Worm (Caenorhabditis elegans): ENCODE measurements around the gene F43B10.1.

The F43B10.1 gene

DNA sequence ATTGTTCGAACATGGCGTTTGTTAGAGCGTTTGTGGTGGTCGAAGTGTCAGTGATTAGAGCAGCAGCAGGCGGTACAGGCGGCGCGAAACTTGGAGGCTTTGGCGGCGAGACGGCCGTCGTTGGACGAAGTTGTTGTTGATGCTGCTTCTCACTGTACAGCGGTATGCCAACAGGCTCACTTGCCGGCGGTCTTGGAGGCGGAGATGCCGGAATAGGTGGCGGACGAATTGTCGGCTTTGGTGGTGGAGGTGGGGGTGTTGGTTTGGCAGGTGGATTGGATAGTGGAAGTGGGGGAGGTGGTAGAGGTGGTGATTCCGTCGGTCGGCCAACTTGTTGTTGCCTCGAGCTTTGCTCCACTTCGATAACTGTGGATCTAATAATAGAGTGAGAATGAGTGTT, 8.6 kb upstream of the F43B10.1 start:
- TF ChIP-seq nhr-90 (tag; optimal IDR thresholded peaks at IDR 0.05) (no peak), lag-1 (GFP tag; IDR thresholded peaks at IDR 0.05) (no peak), bed-1 (GFP tag; IDR thresholded peaks at IDR 0.05) (0 out of 2 replicates have a peak, but pooled peaks have one; percentile 65), nfya-2 (GFP tag; IDR thresholded peaks at IDR 0.05) (no peak), hlh-12 (tag; optimal IDR thresholded peaks at IDR 0.05) (no peak), zfh-2 (GFP tag; conservative IDR thresholded peaks at IDR 0.05) (peak; percentile 90), nhr-80 (tag; optimal IDR thresholded peaks at IDR 0.05) (peak; percentile 25), dox-1 (GFP tag; IDR thresholded peaks at IDR 0.05) (0 out of 2 replicates have a peak, but pooled peaks have one; percentile 45), egrh-3 (GFP tag; IDR thresholded peaks at IDR 0.05) (peak; percentile 56; the same call in 1 of the 2 replicates), chd-7 (tag; optimal IDR thresholded peaks at IDR 0.05) (no peak), lir-1 (GFP tag; conservative IDR thresholded peaks at IDR 0.05) (no peak), tlf-1 (GFP tag; optimal IDR thresholded peaks at IDR 0.05) (no peak), K11D2.4 (GFP tag; IDR thresholded peaks at IDR 0.05) (no peak), lin-35 (GFP tag; optimal IDR thresholded peaks at IDR 0.05) (no peak)

DNA sequence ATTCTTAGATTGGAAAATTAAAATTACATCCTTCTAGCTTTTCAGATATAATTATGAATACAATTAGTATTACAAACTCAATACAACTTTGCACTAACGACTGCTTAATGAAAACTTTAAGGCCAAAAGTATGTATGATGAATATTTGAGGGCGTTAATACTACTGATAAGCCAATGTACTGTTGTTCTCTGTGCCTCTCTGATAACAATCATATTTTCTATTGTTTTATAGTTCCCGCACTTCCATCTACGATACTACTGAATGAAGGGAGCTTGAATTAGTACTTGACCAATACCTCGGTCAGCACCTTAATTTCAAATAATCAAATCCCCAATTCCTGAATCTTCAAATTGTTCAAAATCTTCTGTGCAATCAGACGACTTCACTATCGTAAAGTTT, 6.5 kb upstream of the F43B10.1 start:
- TF ChIP-seq nhr-80 (tag; optimal IDR thresholded peaks at IDR 0.05) (peak; percentile 42), aptf-2 (GFP tag; conservative IDR thresholded peaks at IDR 0.05) (no peak)

DNA sequence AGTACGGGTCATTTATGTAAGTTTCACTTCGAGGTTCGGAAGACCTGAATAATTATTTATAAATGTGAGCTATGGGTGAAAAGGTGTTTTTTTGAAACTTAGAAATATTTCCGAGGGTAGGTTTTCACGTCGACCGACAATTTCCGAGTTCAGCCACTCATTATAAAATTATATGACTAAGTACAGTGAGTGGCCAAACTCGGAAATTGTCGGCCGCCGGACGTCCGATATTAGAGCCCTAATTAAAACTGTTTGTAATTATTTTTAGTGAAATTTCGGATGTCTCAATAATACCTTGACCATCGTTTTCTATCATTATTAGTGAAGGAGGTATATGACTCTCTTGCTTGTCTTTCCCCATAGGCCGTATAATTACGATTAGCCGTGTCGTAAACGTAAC, 4.9 kb upstream of the F43B10.1 start:
- TF ChIP-seq Y95B8A.8 (GFP tag; IDR thresholded peaks at IDR 0.05), result no peak
- TF ChIP-seq snpc-1.1 (tag; optimal IDR thresholded peaks at IDR 0.05; ENCODE audit: insufficient read depth), result peak; percentile 31
- no peak for TF ChIP-seq let-526 (GFP tag; IDR thresholded peaks at IDR 0.05)
- no peak for TF ChIP-seq pbrm-1 (GFP tag; IDR thresholded peaks at IDR 0.05)
- TF ChIP-seq snpc-4 (GFP tag; optimal IDR thresholded peaks at IDR 0.05), result no peak
- TF ChIP-seq snpc-4 (tag; optimal IDR thresholded peaks at IDR 0.05), result peak in 2 of 4 experiments; percentile 80 to 82
- no peak for TF ChIP-seq nfya-1 (tag; optimal IDR thresholded peaks at IDR 0.05; ENCODE audit: borderline replicate concordance, insufficient read depth)
- no peak for TF ChIP-seq let-607 (tag; optimal IDR thresholded peaks at IDR 0.05)

DNA sequence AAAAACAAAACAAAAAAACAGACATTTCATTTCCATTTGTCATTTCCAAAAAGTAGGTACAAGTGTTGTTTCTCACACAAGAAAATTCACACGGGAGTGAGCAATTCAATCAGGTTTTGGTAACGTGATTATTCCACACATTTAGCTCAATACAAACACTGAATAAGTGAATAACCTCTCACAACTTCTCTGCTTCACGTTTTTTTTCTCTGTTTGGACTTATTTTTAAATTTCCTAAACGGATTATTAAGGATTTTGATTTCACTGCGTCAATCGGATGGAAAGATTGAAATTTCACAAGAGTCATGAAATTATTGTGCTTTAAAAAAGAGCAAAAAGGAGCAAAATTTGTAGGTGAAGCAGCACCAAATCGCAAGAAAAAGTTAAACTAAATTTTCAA, 2.4 kb downstream of the F43B10.1 start:
- TF ChIP-seq T07F8.4 (tag; optimal IDR thresholded peaks at IDR 0.05) (no peak), nfya-1 (tag; optimal IDR thresholded peaks at IDR 0.05; ENCODE audit: borderline replicate concordance, insufficient read depth) (no peak), nhr-120 (GFP tag; IDR thresholded peaks at IDR 0.05) (no peak), tbx-9 (tag; optimal IDR thresholded peaks at IDR 0.05; ENCODE audit: borderline replicate concordance) (no peak), let-607 (tag; optimal IDR thresholded peaks at IDR 0.05) (no peak), F23B12.7 (tag; optimal IDR thresholded peaks at IDR 0.05; ENCODE audit: insufficient read depth) (no peak), B0035.1 (tag; optimal IDR thresholded peaks at IDR 0.05) (no peak), ama-1 (optimal IDR thresholded peaks at IDR 0.05) (no peak), ama-1 (GFP tag; optimal IDR thresholded peaks at IDR 0.05) (no peak), nfyb-1 (GFP tag; IDR thresholded peaks at IDR 0.05) (no peak), egrh-3 (GFP tag; IDR thresholded peaks at IDR 0.05) (no peak), D2030.7 (GFP tag; IDR thresholded peaks at IDR 0.05) (no peak), F55B11.4 (tag; optimal IDR thresholded peaks at IDR 0.05; ENCODE audit: borderline replicate concordance, insufficient read depth) (no peak), aptf-3 (GFP tag; IDR thresholded peaks at IDR 0.05) (no peak), cebp-1 (GFP tag; IDR thresholded peaks at IDR 0.05) (no peak), cebp-1 (tag; optimal IDR thresholded peaks at IDR 0.05) (no peak), pbrm-1 (GFP tag; IDR thresholded peaks at IDR 0.05) (no peak), madf-3 (GFP tag; IDR thresholded peaks at IDR 0.05) (no peak), rpc-1 (optimal IDR thresholded peaks at IDR 0.05) (no peak), rpc-1 (tag; optimal IDR thresholded peaks at IDR 0.05) (no peak)

Data from whole organism, young adult.